Worm (Caenorhabditis elegans) whole organism, mixed stage, embryonic: ENCODE data around the gene col-89.

ENCODE experiments used
- M03D4.4 ChIP-seq: sonication (generic microtip); optimal IDR thresholded peaks from 2 replicates; lab custom pipeline; 2017; ENCODE audit warnings: mild to moderate bottlenecking, missing genetic modification characterization, missing compliant biosample characterization
- blmp-1 ChIP-seq: fragments of 150-350 bp; optimal IDR thresholded peaks from 2 replicates; lab custom pipeline; 2014; ENCODE audit warnings: missing biosample characterization, missing genetic modification characterization
- ceh-43 ChIP-seq: fragments of 200-800 bp; sonication (Bioruptor generic); optimal IDR thresholded peaks from 2 replicates; lab custom pipeline; 2018; ENCODE audit warnings: mild to moderate bottlenecking, missing genetic modification characterization, moderate library complexity, missing compliant biosample characterization
- cnd-1 ChIP-seq: fragments of 200-800 bp; sonication (Bioruptor generic); optimal IDR thresholded peaks from 2 replicates; lab custom pipeline; 2018; ENCODE audit warnings: mild to moderate bottlenecking, missing genetic modification characterization, missing compliant biosample characterization
- drap-1 ChIP-seq: fragments of 200-800 bp; sonication (Bioruptor generic); optimal IDR thresholded peaks from 3 replicates; lab custom pipeline; 2018; ENCODE audit warnings: mild to moderate bottlenecking, missing genetic modification characterization, missing compliant biosample characterization
- flh-1 ChIP-seq: fragments of 200-800 bp; sonication (Bioruptor generic); optimal IDR thresholded peaks from 2 replicates; lab custom pipeline; 2018; ENCODE audit warnings: mild to moderate bottlenecking, missing genetic modification characterization, moderate library complexity, missing compliant biosample characterization
- lsy-2 ChIP-seq: fragments of 150-350 bp; optimal IDR thresholded peaks from 2 replicates; lab custom pipeline; 2014; ENCODE audit warnings: missing biosample characterization, missing genetic modification characterization
- mab-5 ChIP-seq: fragments of 150-350 bp; optimal IDR thresholded peaks from 2 replicates; lab custom pipeline; 2014; ENCODE audit warnings: missing biosample characterization, missing genetic modification characterization
- mls-2 ChIP-seq: sonication (generic microtip); optimal IDR thresholded peaks from 2 replicates; lab custom pipeline; 2016; ENCODE audit warnings: mild to moderate bottlenecking, missing genetic modification characterization, moderate library complexity, missing compliant biosample characterization
- nhr-12 ChIP-seq: fragments of 150-350 bp; optimal IDR thresholded peaks from 2 replicates; lab custom pipeline; 2014; ENCODE audit warnings: missing biosample characterization, missing genetic modification characterization
- nhr-2 ChIP-seq: fragments of 150-350 bp; optimal IDR thresholded peaks from 2 replicates; lab custom pipeline; 2014; ENCODE audit warnings: missing biosample characterization, missing genetic modification characterization
- pha-4 ChIP-seq: fragments of 150-350 bp; optimal IDR thresholded peaks from 2 replicates; lab custom pipeline; 2018; ENCODE audit warnings: missing biosample characterization, missing genetic modification reagents, missing genetic modification characterization
- sem-2 ChIP-seq: fragments of 200-800 bp; sonication (Bioruptor generic); optimal IDR thresholded peaks from 2 replicates; lab custom pipeline; 2018; ENCODE audit warnings: mild to moderate bottlenecking, missing genetic modification characterization, missing compliant biosample characterization
- unc-120 ChIP-seq: sonication (generic microtip); optimal IDR thresholded peaks from 2 replicates; lab custom pipeline; 2017; ENCODE audit warnings: missing genetic modification characterization, missing compliant biosample characterization; ENCODE audit not compliant: poor library complexity, severe bottlenecking
- unc-39 ChIP-seq: fragments of 150-350 bp; optimal IDR thresholded peaks from 2 replicates; lab custom pipeline; 2014; ENCODE audit warnings: missing biosample characterization, missing genetic modification characterization
- unc-62 ChIP-seq: fragments of 150-350 bp; optimal IDR thresholded peaks from 2 replicates; lab custom pipeline; 2014; ENCODE audit warnings: missing biosample characterization, missing genetic modification reagents, missing genetic modification characterization

Gene col-89

ce11 chrIII:4796536-4796935 lies 48.6 kb downstream of the col-89 start, which contains the start of gene tag-325:
tag-325 (plus strand) TSS chrIII:4796836.
- TF ChIP-seq blmp-1 = no peak
- no peak for TF ChIP-seq pha-4 (tag; lab: Kevin White, UChicago)
- no peak for TF ChIP-seq cnd-1 (tag; lab: Kevin White, UChicago)
- no peak for TF ChIP-seq unc-62 (GFP tag; lab: Kevin White, UChicago)
- no peak for TF ChIP-seq M03D4.4
- TF ChIP-seq lsy-2 (tag; lab: Kevin White, UChicago) = no peak
- no peak for TF ChIP-seq flh-1 (GFP tag; lab: Kevin White, UChicago)
- no peak for TF ChIP-seq unc-39
- TF ChIP-seq mls-2 (tag; lab: Kevin White, UChicago) = no peak
- no peak for TF ChIP-seq nhr-2 (tag; lab: Kevin White, UChicago)
- no peak for TF ChIP-seq sem-2 (GFP tag; lab: Kevin White, UChicago)
- no peak for TF ChIP-seq nhr-12 (tag; lab: Kevin White, UChicago)
- TF ChIP-seq unc-120 (tag; lab: Kevin White, UChicago) = no peak
- TF ChIP-seq drap-1 (GFP tag; lab: Kevin White, UChicago) = no peak
- TF ChIP-seq mab-5 = no peak
- TF ChIP-seq ceh-43 (GFP tag; lab: Kevin White, UChicago) = no peak
